Fruit fly (Drosophila melanogaster): ENCODE results near the gene Klp98A.

Gene Klp98A

DNA sequence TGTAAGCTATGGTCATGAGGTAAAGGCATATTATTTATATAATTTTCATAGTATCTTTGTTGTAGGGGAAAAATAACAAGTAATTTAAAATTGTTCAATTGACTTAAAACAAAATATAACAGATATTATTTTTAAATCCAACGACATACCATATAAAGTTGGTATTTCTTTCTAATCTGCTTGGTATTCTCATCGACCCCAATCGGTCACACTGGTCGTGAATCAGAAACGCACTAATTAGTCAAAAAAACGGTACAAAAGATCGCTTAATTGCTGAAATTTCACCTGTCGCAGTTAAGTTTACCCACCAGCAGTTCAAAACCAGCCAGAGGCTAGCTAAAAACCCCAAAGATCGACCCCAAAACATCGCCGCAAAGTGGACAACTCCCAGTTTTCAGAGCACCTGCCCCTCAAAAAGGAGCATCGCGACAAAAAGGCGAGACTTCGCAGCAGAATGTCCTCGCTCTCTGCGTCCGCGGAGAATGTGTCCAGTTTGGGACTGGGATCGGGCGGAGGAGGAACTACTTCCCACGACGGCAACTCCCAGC, 23.8 kb upstream of the Klp98A start, which contains the start of gene pins:
Gene pins, plus strand, starts transcription at position 207 of the 548 bp plus-strand sequence.
- TF ChIP-seq CG33017 (tag; optimal IDR thresholded peaks at IDR 0.05) (no peak), toe (GFP tag; optimal IDR thresholded peaks at IDR 0.05) (no peak), CG1620 (GFP tag; optimal IDR thresholded peaks at IDR 0.05) (no peak), CG11617 (GFP tag; optimal IDR thresholded peaks at IDR 0.05) (no peak), CG7101 (tag; optimal IDR thresholded peaks at IDR 0.05) (no peak), bab1 (GFP tag; optimal IDR thresholded peaks at IDR 0.05) (no peak), CG7045 (GFP tag; optimal IDR thresholded peaks at IDR 0.05) (no peak), Mnt (GFP tag; optimal IDR thresholded peaks at IDR 0.05) (no peak), tj (GFP tag; optimal IDR thresholded peaks at IDR 0.05) (no peak), CG12768 (GFP tag; optimal IDR thresholded peaks at IDR 0.05) (no peak)

DNA sequence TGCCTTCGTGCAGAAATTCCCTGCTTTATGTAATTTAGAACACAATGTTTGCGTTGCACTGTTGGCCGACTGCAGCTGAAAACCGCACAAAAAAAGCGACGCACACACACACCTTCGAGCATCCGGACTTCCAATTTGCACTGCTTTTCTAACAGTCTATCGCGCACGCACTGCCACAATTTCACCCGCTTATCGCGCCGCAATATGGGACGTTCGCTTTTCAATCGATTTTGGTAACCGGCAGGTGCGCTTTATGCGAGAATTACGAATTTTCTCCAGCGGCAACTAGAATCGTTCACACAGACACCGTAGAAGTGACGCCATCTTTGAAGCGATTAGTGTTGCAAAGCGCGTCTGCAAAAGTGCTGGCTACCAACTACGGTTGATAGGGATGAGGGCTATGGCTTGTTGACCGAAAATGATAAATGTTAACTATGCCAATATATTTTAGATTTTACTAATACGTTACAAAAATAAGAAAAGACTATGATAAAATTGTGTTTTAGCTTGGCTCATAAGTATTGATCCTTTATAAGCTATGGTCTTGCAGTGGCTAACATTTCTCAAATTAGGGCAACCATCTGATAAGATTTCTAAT, 23.0 kb upstream of the Klp98A start, which contains the start of gene wdb:
Gene wdb, minus strand, starts transcription at position 352 of the 598 bp plus-strand sequence.
- TF ChIP-seq pad (GFP tag; optimal IDR thresholded peaks at IDR 0.05): peak; percentile 54
- TF ChIP-seq kay (GFP tag; ENCODE audit: borderline replicate concordance): no peak
- TF ChIP-seq tj (GFP tag; optimal IDR thresholded peaks at IDR 0.05): peak; percentile 18
- peak; percentile 62 for TF ChIP-seq Crg-1 (GFP tag; optimal IDR thresholded peaks at IDR 0.05)
- peak; percentile 64 for TF ChIP-seq Mnt (GFP tag; optimal IDR thresholded peaks at IDR 0.05)
- peak; percentile 28 for TF ChIP-seq CG14711 (tag; optimal IDR thresholded peaks at IDR 0.05)
- peak; percentile 68 for TF ChIP-seq CG5204 (GFP tag; optimal IDR thresholded peaks at IDR 0.05)
- peak; percentile 59 for TF ChIP-seq Clk (GFP tag; optimal IDR thresholded peaks at IDR 0.05)
- peak; percentile 23 for TF ChIP-seq CG33017 (tag; optimal IDR thresholded peaks at IDR 0.05)
- TF ChIP-seq toe (GFP tag; optimal IDR thresholded peaks at IDR 0.05): peak; percentile 81
- no peak for TF ChIP-seq ovo (GFP tag; optimal IDR thresholded peaks at IDR 0.05)
- TF ChIP-seq CG11617 (GFP tag; optimal IDR thresholded peaks at IDR 0.05): peak; percentile 53
- no peak for TF ChIP-seq cic (GFP tag; optimal IDR thresholded peaks at IDR 0.05)
- TF ChIP-seq Hr96 (GFP tag; optimal IDR thresholded peaks at IDR 0.05): peak; percentile 49
- TF ChIP-seq bab1 (GFP tag; optimal IDR thresholded peaks at IDR 0.05): no peak
- TF ChIP-seq CG12768 (GFP tag; optimal IDR thresholded peaks at IDR 0.05): peak; percentile 75
- no peak for TF ChIP-seq cnc (optimal IDR thresholded peaks at IDR 0.05)
- peak; percentile 56 for TF ChIP-seq CG7045 (GFP tag; optimal IDR thresholded peaks at IDR 0.05)
- peak; percentile 72 for TF ChIP-seq CG7101 (tag; optimal IDR thresholded peaks at IDR 0.05)
- TF ChIP-seq CG1620 (GFP tag; optimal IDR thresholded peaks at IDR 0.05): peak; percentile 91

DNA sequence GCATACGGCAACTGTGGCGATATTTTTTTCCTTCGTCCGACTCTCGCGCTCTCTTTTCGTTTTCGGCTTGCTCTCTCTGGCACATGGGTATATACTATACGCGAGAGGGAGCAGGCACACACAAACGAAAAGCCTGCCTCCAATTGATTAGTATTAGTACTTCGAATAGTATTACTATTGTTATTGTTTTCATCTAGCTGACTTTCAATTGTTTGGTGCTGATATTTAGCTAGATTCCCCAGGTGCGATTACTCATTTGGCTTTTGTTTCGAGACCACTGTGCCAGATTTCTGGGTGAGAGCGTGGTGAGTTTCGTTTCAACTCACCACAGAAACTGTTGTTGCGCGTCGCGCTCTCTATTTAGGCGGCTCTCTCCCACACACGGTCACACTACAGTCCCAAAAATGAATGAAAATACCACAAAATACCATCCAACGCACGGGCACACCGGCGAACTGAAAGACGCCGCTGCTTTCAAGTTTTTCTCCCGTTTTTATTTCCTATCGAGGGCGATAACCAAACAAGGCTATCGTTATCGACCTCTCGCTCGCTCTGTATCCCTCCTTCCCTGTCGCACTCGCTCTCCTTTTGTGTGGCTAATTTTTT, 22.4 kb upstream of the Klp98A start:
- TF ChIP-seq CG1620 (GFP tag; optimal IDR thresholded peaks at IDR 0.05) (peak; percentile 18), ovo (GFP tag; optimal IDR thresholded peaks at IDR 0.05) (peak; percentile 3), kay (GFP tag; ENCODE audit: borderline replicate concordance) (no peak), CG11617 (GFP tag; optimal IDR thresholded peaks at IDR 0.05) (peak; percentile 54), CG7101 (tag; optimal IDR thresholded peaks at IDR 0.05) (peak; percentile 79), Hr96 (GFP tag; optimal IDR thresholded peaks at IDR 0.05) (peak; percentile 66), Clk (GFP tag; optimal IDR thresholded peaks at IDR 0.05) (peak; percentile 25), CG7045 (GFP tag; optimal IDR thresholded peaks at IDR 0.05) (peak; percentile 59), CG5204 (GFP tag; optimal IDR thresholded peaks at IDR 0.05) (peak; percentile 41), cnc (optimal IDR thresholded peaks at IDR 0.05) (no peak), CG14711 (tag; optimal IDR thresholded peaks at IDR 0.05) (peak; percentile 61), CG33017 (tag; optimal IDR thresholded peaks at IDR 0.05) (peak; percentile 89), CG12768 (GFP tag; optimal IDR thresholded peaks at IDR 0.05) (peak; percentile 76), cic (GFP tag; optimal IDR thresholded peaks at IDR 0.05) (peak; percentile 97), pad (GFP tag; optimal IDR thresholded peaks at IDR 0.05) (peak; percentile 35), toe (GFP tag; optimal IDR thresholded peaks at IDR 0.05) (peak; percentile 34), Mnt (GFP tag; optimal IDR thresholded peaks at IDR 0.05) (peak; percentile 84), Crg-1 (GFP tag; optimal IDR thresholded peaks at IDR 0.05) (no peak), tj (GFP tag; optimal IDR thresholded peaks at IDR 0.05) (peak; percentile 32), bab1 (GFP tag; optimal IDR thresholded peaks at IDR 0.05) (peak; percentile 31)

DNA sequence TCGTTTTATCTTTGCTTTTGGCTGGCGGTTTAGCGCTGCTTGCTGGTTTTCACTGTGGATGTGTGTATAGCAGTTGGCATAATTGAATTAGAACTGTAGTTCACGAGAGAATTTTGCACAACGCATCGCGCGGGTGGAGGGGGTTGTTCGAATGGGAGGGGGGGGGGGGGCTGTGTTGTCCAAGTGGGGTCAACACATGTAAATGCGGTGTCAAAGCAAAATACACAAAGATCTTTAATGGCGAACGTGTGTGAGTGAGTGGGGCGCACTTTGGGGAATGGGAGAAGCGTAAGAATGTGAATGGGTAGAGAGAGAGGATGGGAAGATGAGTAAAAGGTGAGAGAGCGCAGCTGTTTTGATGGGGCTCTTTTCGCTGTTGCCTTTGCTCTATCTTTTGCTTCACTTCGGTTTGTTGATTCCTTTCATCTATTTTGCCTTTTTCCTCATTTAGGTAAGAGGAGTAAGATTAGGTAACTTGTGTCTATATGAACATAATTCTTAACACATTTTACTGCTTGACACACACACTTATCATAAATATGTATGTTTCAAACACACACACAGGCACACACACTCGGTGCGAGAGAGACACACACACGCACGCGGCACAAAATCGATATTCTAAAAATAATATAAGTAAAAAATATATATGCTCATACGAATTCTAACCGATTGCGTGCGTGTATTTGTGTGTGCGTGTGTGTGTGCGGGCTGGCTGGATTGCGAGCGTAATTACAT, 21.5 kb upstream of the Klp98A start:
- TF ChIP-seq tj (GFP tag; optimal IDR thresholded peaks at IDR 0.05): no peak
- peak; percentile 96 for TF ChIP-seq kay (GFP tag; ENCODE audit: borderline replicate concordance)
- no peak for TF ChIP-seq CG1620 (GFP tag; optimal IDR thresholded peaks at IDR 0.05)
- TF ChIP-seq pad (GFP tag; optimal IDR thresholded peaks at IDR 0.05): peak; percentile 31
- peak; percentile 19 for TF ChIP-seq Mnt (GFP tag; optimal IDR thresholded peaks at IDR 0.05)
- TF ChIP-seq Crg-1 (GFP tag; optimal IDR thresholded peaks at IDR 0.05): peak; percentile 17
- peak; percentile 85 for TF ChIP-seq cic (GFP tag; optimal IDR thresholded peaks at IDR 0.05)
- TF ChIP-seq CG11617 (GFP tag; optimal IDR thresholded peaks at IDR 0.05): no peak
- TF ChIP-seq Clk (GFP tag; optimal IDR thresholded peaks at IDR 0.05): peak; percentile 43
- peak; percentile 70 for TF ChIP-seq CG12768 (GFP tag; optimal IDR thresholded peaks at IDR 0.05)
- peak; percentile 34 for TF ChIP-seq ovo (GFP tag; optimal IDR thresholded peaks at IDR 0.05)

DNA sequence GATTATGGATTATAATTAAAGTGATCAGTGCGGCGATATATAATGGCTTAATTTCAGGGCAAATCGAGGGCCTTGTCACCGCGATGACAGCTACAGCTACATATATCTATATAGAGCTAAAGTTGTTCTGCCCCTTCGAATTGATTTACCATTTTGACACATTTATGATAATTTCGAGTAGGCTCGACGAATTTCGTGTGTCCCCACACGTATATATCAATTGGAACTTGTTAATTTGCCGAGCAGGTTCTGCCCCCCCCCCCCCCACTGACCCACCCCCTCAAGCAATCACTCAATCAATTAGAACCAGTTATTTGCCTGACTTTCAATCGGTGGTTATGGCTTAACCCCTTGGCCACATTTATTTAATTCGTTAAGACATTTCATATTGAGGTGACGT, 20.5 kb upstream of the Klp98A start:
- TF ChIP-seq toe (GFP tag; optimal IDR thresholded peaks at IDR 0.05) (no peak), CG14711 (tag; optimal IDR thresholded peaks at IDR 0.05) (no peak), CG1620 (GFP tag; optimal IDR thresholded peaks at IDR 0.05) (no peak), Hr96 (GFP tag; optimal IDR thresholded peaks at IDR 0.05) (no peak), cnc (optimal IDR thresholded peaks at IDR 0.05) (no peak), kay (GFP tag; ENCODE audit: borderline replicate concordance) (no peak), CG12768 (GFP tag; optimal IDR thresholded peaks at IDR 0.05) (no peak), CG11617 (GFP tag; optimal IDR thresholded peaks at IDR 0.05) (no peak), pad (GFP tag; optimal IDR thresholded peaks at IDR 0.05) (no peak), Clk (GFP tag; optimal IDR thresholded peaks at IDR 0.05) (no peak), cic (GFP tag; optimal IDR thresholded peaks at IDR 0.05) (no peak), tj (GFP tag; optimal IDR thresholded peaks at IDR 0.05) (no peak)

All from whole organism, adult.